Fruit fly (Drosophila melanogaster): ENCODE measurements around the gene CCHa2.

DNA sequence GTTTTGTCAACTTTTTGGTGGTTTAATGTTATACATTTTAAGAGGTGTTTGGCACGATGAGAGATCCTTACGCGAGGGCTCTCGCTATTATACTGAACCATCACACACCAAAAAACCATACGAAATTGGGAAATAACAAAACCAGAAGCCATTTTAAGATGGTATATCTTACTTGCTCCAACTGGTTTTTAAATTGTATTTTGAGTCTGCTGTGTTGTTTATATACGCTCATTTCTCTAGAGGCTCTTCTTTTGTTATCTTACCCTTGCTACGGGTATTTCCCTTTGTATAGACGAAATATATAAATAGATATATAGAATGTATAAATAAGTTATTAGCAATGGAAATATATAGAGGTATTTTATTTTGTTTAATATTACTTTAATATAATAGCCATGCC, 11.9 kb upstream of the CCHa2 start, which contains the start of gene yellow-e2:
- TF ChIP-seq CG8478 (optimal IDR thresholded peaks at IDR 0.05) (no peak), CTCF (optimal IDR thresholded peaks at IDR 0.05) (no peak)

All from S2 (cell line).